Worm (Caenorhabditis elegans) whole organism, L1 larva: ENCODE data around the gene spe-36.

Experiments
- C04F5.9 ChIP-seq: sonication (generic microtip); optimal IDR thresholded peaks from 2 replicates; lab custom pipeline; 2016; ENCODE audit warnings: missing genetic modification characterization, missing compliant biosample characterization
- C16A3.4 ChIP-seq: fragments of 150-350 bp; optimal IDR thresholded peaks from 2 replicates; lab custom pipeline; 2014; ENCODE audit warnings: missing biosample characterization, missing genetic modification characterization
- F16B12.6 ChIP-seq: fragments of 150-350 bp; optimal IDR thresholded peaks from 2 replicates; lab custom pipeline; 2014; ENCODE audit warnings: missing biosample characterization, missing genetic modification characterization
- Y116A8C.19 ChIP-seq: sonication (generic microtip); optimal IDR thresholded peaks from 2 replicates; lab custom pipeline; 2016; ENCODE audit warnings: missing compliant biosample characterization, missing genetic modification characterization, borderline replicate concordance
- aha-1 ChIP-seq: fragments of 150-350 bp; optimal IDR thresholded peaks from 2 replicates; lab custom pipeline; 2014; ENCODE audit warnings: missing biosample characterization, missing genetic modification characterization
- alr-1 ChIP-seq: fragments of 200-800 bp; sonication (Bioruptor generic); optimal IDR thresholded peaks from 2 replicates; lab custom pipeline; 2018; ENCODE audit warnings: borderline replicate concordance, mild to moderate bottlenecking, missing genetic modification characterization, missing compliant biosample characterization
- blmp-1 ChIP-seq: fragments of 150-350 bp; optimal IDR thresholded peaks from 2 replicates; lab custom pipeline; 2014; ENCODE audit warnings: missing biosample characterization, missing genetic modification characterization
- ceh-63 ChIP-seq: fragments of 200-800 bp; sonication (Bioruptor generic); optimal IDR thresholded peaks from 2 replicates; lab custom pipeline; 2018; ENCODE audit warnings: mild to moderate bottlenecking, missing genetic modification characterization, missing compliant biosample characterization
- ceh-82 ChIP-seq, 3 experiments: fragments of 150-350 bp in 1 of 3; sonication (generic microtip) in 2 of 3; optimal IDR thresholded peaks; 2 replicates each; lab custom pipeline; 2014 to 2017; ENCODE audit warnings: missing biosample characterization in 3 of 3, missing genetic modification characterization in 3 of 3
- ceh-88 ChIP-seq: fragments of 200-800 bp; sonication (Bioruptor generic); IDR thresholded peaks from 2 replicates; pipeline ENCODE4 v1.3.6; 2022; ENCODE audit warnings: missing genetic modification characterization, missing compliant biosample characterization
- ceh-90 ChIP-seq: sonication (generic microtip); optimal IDR thresholded peaks from 2 replicates; lab custom pipeline; 2016; ENCODE audit warnings: missing genetic modification characterization, missing compliant biosample characterization
- ces-1 ChIP-seq: fragments of 150-350 bp; optimal IDR thresholded peaks from 2 replicates; lab custom pipeline; 2014; ENCODE audit warnings: missing biosample characterization, missing genetic modification reagents, missing genetic modification characterization
- dpl-1 ChIP-seq, 3 experiments: fragments of 150-350 bp in 2 of 3; sonication (generic microtip) in 1 of 3; optimal IDR thresholded peaks; 2 replicates each; lab custom pipeline; 2014 to 2017; ENCODE audit warnings: missing biosample characterization in 3 of 3, missing genetic modification characterization in 3 of 3, missing genetic modification reagents in 3 of 3
- dsc-1 ChIP-seq: sonication (generic microtip); optimal IDR thresholded peaks from 2 replicates; lab custom pipeline; 2016; ENCODE audit warnings: mild to moderate bottlenecking, missing genetic modification characterization, missing compliant biosample characterization
- egl-27 ChIP-seq, 2 experiments: fragments of 150-350 bp in 1 of 2; sonication (generic microtip); optimal IDR thresholded peaks; 3 replicates each; lab custom pipeline; 2017 to 2018; ENCODE audit warnings: missing biosample characterization in 2 of 2, missing genetic modification characterization in 2 of 2, missing genetic modification reagents in 2 of 2
- ets-5 ChIP-seq: fragments of 200-800 bp; sonication (Bioruptor generic); IDR thresholded peaks from 2 replicates; pipeline ENCODE4 v1.3.6; 2022; ENCODE audit warnings: missing genetic modification characterization, missing compliant biosample characterization
- fkh-10 ChIP-seq: sonication (generic microtip); optimal IDR thresholded peaks from 2 replicates; lab custom pipeline; 2017; ENCODE audit warnings: missing biosample characterization, missing genetic modification reagents, missing genetic modification characterization
- fkh-4 ChIP-seq: sonication (generic microtip); optimal IDR thresholded peaks from 2 replicates; lab custom pipeline; 2016; ENCODE audit warnings: missing compliant biosample characterization, missing genetic modification characterization, borderline replicate concordance
- grh-1 ChIP-seq: fragments of 200-800 bp; sonication (Bioruptor generic); IDR thresholded peaks from 2 replicates; pipeline ENCODE4 v1.3.6; 2022; ENCODE audit warnings: missing genetic modification reagents, missing genetic modification characterization, missing compliant biosample characterization
- hlh-4 ChIP-seq: sonication (generic microtip); optimal IDR thresholded peaks from 2 replicates; lab custom pipeline; 2016; ENCODE audit warnings: mild to moderate bottlenecking, missing genetic modification characterization, missing compliant biosample characterization
- hpl-2 ChIP-seq: fragments of 150-350 bp; optimal IDR thresholded peaks from 2 replicates; lab custom pipeline; 2014; ENCODE audit warnings: missing biosample characterization, missing genetic modification reagents, missing genetic modification characterization
- irx-1 ChIP-seq: sonication (generic microtip); optimal IDR thresholded peaks from 2 replicates; lab custom pipeline; 2016; ENCODE audit warnings: missing genetic modification characterization, missing compliant biosample characterization
- isw-1 ChIP-seq: fragments of 200-800 bp; sonication (Bioruptor generic); IDR thresholded peaks from 2 replicates; pipeline ENCODE4 v1.3.6; 2022; ENCODE audit warnings: missing genetic modification characterization, missing compliant biosample characterization
- jun-1 ChIP-seq: fragments of 150-350 bp; optimal IDR thresholded peaks from 2 replicates; lab custom pipeline; 2014; ENCODE audit warnings: missing biosample characterization, missing genetic modification reagents, missing genetic modification characterization
- lin-35 ChIP-seq, 2 experiments: fragments of 150-350 bp; optimal IDR thresholded peaks; 2 replicates each; lab custom pipeline; 2014; ENCODE audit warnings: missing biosample characterization in 2 of 2, missing genetic modification characterization in 2 of 2, missing genetic modification reagents in 2 of 2
- lin-39 ChIP-seq: fragments of 150-350 bp; optimal IDR thresholded peaks from 2 replicates; lab custom pipeline; 2014; ENCODE audit warnings: missing biosample characterization, missing genetic modification reagents, missing genetic modification characterization
- lir-3 ChIP-seq: sonication (generic microtip); optimal IDR thresholded peaks from 2 replicates; lab custom pipeline; 2016; ENCODE audit warnings: mild to moderate bottlenecking, missing genetic modification characterization, moderate library complexity, missing compliant biosample characterization; ENCODE audit not compliant: poor library complexity
- lsy-2 ChIP-seq, 2 experiments: fragments of 150-350 bp; optimal IDR thresholded peaks; 2 replicates each; lab custom pipeline; 2014; ENCODE audit warnings: missing biosample characterization in 2 of 2, missing genetic modification characterization in 2 of 2
- mab-9 ChIP-seq: fragments of 200-800 bp; sonication (Bioruptor generic); IDR thresholded peaks from 2 replicates; pipeline ENCODE4 v1.3.6; 2022; ENCODE audit warnings: missing genetic modification reagents, missing genetic modification characterization, missing compliant biosample characterization
- mdl-1 ChIP-seq, 2 experiments: fragments of 150-350 bp; optimal IDR thresholded peaks; 2 replicates each; lab custom pipeline; 2014 to 2017; ENCODE audit warnings: missing biosample characterization in 2 of 2, missing genetic modification characterization in 2 of 2, inconsistent platforms in 1 of 2
- mef-2 ChIP-seq: fragments of 150-350 bp; optimal IDR thresholded peaks from 2 replicates; lab custom pipeline; 2014; ENCODE audit warnings: missing biosample characterization, missing genetic modification characterization
- mep-1 ChIP-seq: fragments of 150-350 bp; optimal IDR thresholded peaks from 2 replicates; lab custom pipeline; 2014; ENCODE audit warnings: missing biosample characterization, missing genetic modification characterization
- nhr-20 ChIP-seq: sonication (generic microtip); optimal IDR thresholded peaks from 2 replicates; lab custom pipeline; 2016; ENCODE audit warnings: mild to moderate bottlenecking, missing genetic modification characterization, missing compliant biosample characterization
- nhr-28 ChIP-seq: fragments of 150-350 bp; optimal IDR thresholded peaks from 2 replicates; lab custom pipeline; 2014; ENCODE audit warnings: missing biosample characterization, missing genetic modification characterization
- nhr-47 ChIP-seq: sonication (generic microtip); optimal IDR thresholded peaks from 2 replicates; lab custom pipeline; 2016; ENCODE audit warnings: mild to moderate bottlenecking, missing genetic modification characterization, moderate library complexity, missing compliant biosample characterization
- nhr-71 ChIP-seq: sonication (generic microtip); optimal IDR thresholded peaks from 2 replicates; lab custom pipeline; 2016; ENCODE audit warnings: mild to moderate bottlenecking, missing genetic modification characterization, moderate library complexity, missing compliant biosample characterization
- nhr-76 ChIP-seq: sonication (generic microtip); optimal IDR thresholded peaks from 2 replicates; lab custom pipeline; 2017; ENCODE audit warnings: missing biosample characterization, missing genetic modification characterization
- nhr-85 ChIP-seq: sonication (generic microtip); peaks from one replicate; lab custom pipeline; 2016; ENCODE audit warnings: missing genetic modification characterization, inconsistent platforms, missing compliant biosample characterization
- nhr-90 ChIP-seq: sonication (generic microtip); optimal IDR thresholded peaks from 2 replicates; lab custom pipeline; 2016; ENCODE audit warnings: mild to moderate bottlenecking, missing genetic modification characterization, missing compliant biosample characterization; ENCODE audit not compliant: poor library complexity
- pqm-1 ChIP-seq: sonication (generic microtip); optimal IDR thresholded peaks from 3 replicates; lab custom pipeline; 2017; ENCODE audit warnings: missing biosample characterization, missing genetic modification characterization
- snpc-4 ChIP-seq: fragments of 150-350 bp; optimal IDR thresholded peaks from 2 replicates; lab custom pipeline; 2014; ENCODE audit warnings: missing biosample characterization, missing genetic modification characterization
- sox-4 ChIP-seq: sonication (generic microtip); optimal IDR thresholded peaks from 2 replicates; lab custom pipeline; 2016; ENCODE audit warnings: missing genetic modification characterization, missing compliant biosample characterization
- sptf-1 ChIP-seq: fragments of 150-350 bp; optimal IDR thresholded peaks from 2 replicates; lab custom pipeline; 2014; ENCODE audit warnings: missing biosample characterization, missing genetic modification characterization
- sup-37 ChIP-seq: fragments of 200-800 bp; sonication (Bioruptor generic); optimal IDR thresholded peaks from 2 replicates; lab custom pipeline; 2018; ENCODE audit warnings: mild to moderate bottlenecking, missing genetic modification characterization, missing compliant biosample characterization
- swsn-7 ChIP-seq: sonication (generic microtip); optimal IDR thresholded peaks from 2 replicates; lab custom pipeline; 2016; ENCODE audit warnings: missing genetic modification characterization, missing compliant biosample characterization
- tbx-2 ChIP-seq: sonication (generic microtip); optimal IDR thresholded peaks from 2 replicates; lab custom pipeline; 2016; ENCODE audit warnings: missing genetic modification characterization, missing compliant biosample characterization
- unc-130 ChIP-seq: fragments of 150-350 bp; optimal IDR thresholded peaks from 2 replicates; lab custom pipeline; 2017; ENCODE audit warnings: missing biosample characterization, missing genetic modification characterization, inconsistent platforms
- xbp-1 ChIP-seq: sonication (generic microtip); optimal IDR thresholded peaks from 2 replicates; lab custom pipeline; 2016; ENCODE audit warnings: missing genetic modification characterization, missing compliant biosample characterization
- zip-4 ChIP-seq: fragments of 200-800 bp; sonication (Bioruptor generic); optimal IDR thresholded peaks from 2 replicates; lab custom pipeline; 2018; ENCODE audit warnings: mild to moderate bottlenecking, missing genetic modification characterization, moderate library complexity, missing compliant biosample characterization
- ztf-11 ChIP-seq, 2 experiments: sonication (generic microtip); optimal IDR thresholded peaks; 2 replicates each; lab custom pipeline; 2016 to 2017; ENCODE audit warnings: missing genetic modification characterization in 2 of 2, missing biosample characterization in 1 of 2, missing compliant biosample characterization in 1 of 2
- ztf-4 ChIP-seq: fragments of 150-350 bp; optimal IDR thresholded peaks from 2 replicates; lab custom pipeline; 2014; ENCODE audit warnings: missing biosample characterization, missing genetic modification characterization

spe-36 gene

ce11 chrIV:11593415-11594190 is 1.5 kb upstream of the spe-36 start, which contains the start of gene F40F11.3 (continued):
- TF ChIP-seq ztf-11 (tag; optimal IDR thresholded peaks at IDR 0.05; lab: Kevin White, UChicago) (peak in 1 of 2 experiments; percentile 67), dsc-1 (tag; lab: Kevin White, UChicago) (peak; percentile 93), C16A3.4 (tag; lab: Kevin White, UChicago) (peak; percentile 89), nhr-20 (tag; lab: Kevin White, UChicago) (peak; percentile 84), lsy-2 (tag; optimal IDR thresholded peaks at IDR 0.05; lab: Kevin White, UChicago) (peak; percentile 84 to 90), mep-1 (tag; lab: Kevin White, UChicago) (peak; percentile 86), sup-37 (GFP tag; lab: Kevin White, UChicago) (no peak), nhr-28 (tag; lab: Kevin White, UChicago) (no peak), nhr-85 (tag; lab: Kevin White, UChicago) (peak; percentile 94), F16B12.6 (tag; lab: Kevin White, UChicago) (no peak), hlh-4 (no peak), sptf-1 (no peak), Y116A8C.19 (tag; lab: Kevin White, UChicago) (no peak), dpl-1 (GFP tag; optimal IDR thresholded peaks at IDR 0.05; lab: Kevin White, UChicago) (peak; percentile 51 to 60 (median 57)), tbx-2 (peak; percentile 87), sox-4 (peak; percentile 66), isw-1 (GFP tag; lab: Robert Waterston, UW) (peak; percentile 77), C04F5.9 (tag; lab: Kevin White, UChicago) (peak; percentile 61), alr-1 (tag; lab: Kevin White, UChicago) (no peak), zip-4 (peak; percentile 33), mdl-1 (tag; optimal IDR thresholded peaks at IDR 0.05; lab: Kevin White, UChicago) (peak in 1 of 2 experiments; percentile 92), mab-9 (GFP tag; lab: Robert Waterston, UW) (0 out of 2 replicates have a peak, but pooled peaks have one; percentile 30), lin-39 (peak; percentile 25), ztf-4 (tag; lab: Kevin White, UChicago) (peak; percentile 96), egl-27 (tag; optimal IDR thresholded peaks at IDR 0.05; lab: Kevin White, UChicago) (peak in 1 of 2 experiments; percentile 75), ceh-63 (no peak), ceh-90 (no peak), unc-130 (tag; lab: Kevin White, UChicago) (peak; percentile 89), ceh-82 (tag; optimal IDR thresholded peaks at IDR 0.05; lab: Kevin White, UChicago) (peak; percentile 65 to 91 (median 78)), jun-1 (tag; lab: Kevin White, UChicago) (peak; percentile 90), hpl-2 (GFP tag; lab: Kevin White, UChicago) (no peak), ets-5 (GFP tag; lab: Robert Waterston, UW) (no peak), lin-35 (GFP tag; optimal IDR thresholded peaks at IDR 0.05; lab: Kevin White, UChicago) (peak; percentile 77 to 84), ceh-88 (peak; percentile 63; the same call in 1 of the 2 replicates), grh-1 (GFP tag; lab: Robert Waterston, UW) (peak; percentile 46), pqm-1 (peak; percentile 33), nhr-47 (peak; percentile 87), mef-2 (tag; lab: Kevin White, UChicago) (peak; percentile 6), nhr-71 (peak; percentile 92), lir-3 (tag; lab: Kevin White, UChicago) (peak; percentile 83), nhr-90 (tag; lab: Kevin White, UChicago) (peak; percentile 78), ces-1 (GFP tag; lab: Kevin White, UChicago) (peak; percentile 37), nhr-76 (tag; lab: Kevin White, UChicago) (no peak), swsn-7 (tag; lab: Kevin White, UChicago) (peak; percentile 91), xbp-1 (tag; lab: Kevin White, UChicago) (peak; percentile 74), irx-1 (tag; lab: Kevin White, UChicago) (peak; percentile 34), blmp-1 (tag; lab: Kevin White, UChicago) (peak; percentile 62), fkh-10 (GFP tag; lab: Kevin White, UChicago) (peak; percentile 87), aha-1 (tag; lab: Kevin White, UChicago) (no peak), fkh-4 (tag; lab: Kevin White, UChicago) (peak; percentile 50), snpc-4 (tag; lab: Kevin White, UChicago) (peak; percentile 56)
